Fruit fly (Drosophila melanogaster) whole organism, embryonic: ENCODE data around the gene Syx13.
A peak's percentile ranks its signal among the peaks of the same experiment; 100 is the strongest.

Experiments used
- CG10431 ChIP-seq: fragments of 200-800 bp; sonication (Bioruptor generic); optimal IDR thresholded peaks from 3 replicates; lab custom pipeline; 2018; ENCODE audit warnings: missing biosample characterization, mild to moderate bottlenecking, missing genetic modification characterization
- CG11696 ChIP-seq: fragments of 200-800 bp; sonication (Bioruptor generic); IDR thresholded peaks from 2 replicates; pipeline ENCODE4 v1.3.6; 2022; ENCODE audit warnings: missing biosample characterization, missing genetic modification characterization
- CG12236 ChIP-seq: fragments of 200-800 bp; sonication (Bioruptor generic); optimal IDR thresholded peaks from 2 replicates; lab custom pipeline; 2016; ENCODE audit warnings: missing biosample characterization, missing genetic modification characterization
- CG14965 ChIP-seq: fragments of 200-800 bp; sonication (Bioruptor generic); optimal IDR thresholded peaks from 2 replicates; lab custom pipeline; 2016; ENCODE audit warnings: missing biosample characterization, missing genetic modification characterization, borderline replicate concordance
- CG15011 ChIP-seq: fragments of 200-800 bp; sonication (Bioruptor generic); optimal IDR thresholded peaks from 3 replicates; lab custom pipeline; 2018; ENCODE audit warnings: missing biosample characterization, mild to moderate bottlenecking, missing genetic modification characterization
- CG15696 ChIP-seq: fragments of 200-800 bp; sonication (Bioruptor generic); optimal IDR thresholded peaks from 2 replicates; lab custom pipeline; 2019; ENCODE audit warnings: missing biosample characterization, mild to moderate bottlenecking, missing genetic modification characterization, moderate library complexity
- CG16863 ChIP-seq: fragments of 200-800 bp; sonication (Bioruptor generic); optimal IDR thresholded peaks from 3 replicates; lab custom pipeline; 2016; ENCODE audit warnings: missing biosample characterization, missing genetic modification characterization
- CG17612 ChIP-seq: fragments of 200-800 bp; sonication (Bioruptor generic); IDR thresholded peaks from 2 replicates; pipeline ENCODE4 v1.3.6; 2022; ENCODE audit warnings: missing biosample characterization, missing genetic modification characterization
- CG17912 ChIP-seq: fragments of 200-800 bp; sonication (Bioruptor generic); optimal IDR thresholded peaks from 2 replicates; lab custom pipeline; 2018; ENCODE audit warnings: missing biosample characterization, mild to moderate bottlenecking, missing genetic modification characterization
- CG18764 ChIP-seq: fragments of 200-800 bp; sonication (Bioruptor generic); optimal IDR thresholded peaks from 3 replicates; lab custom pipeline; 2016; ENCODE audit warnings: missing biosample characterization, missing genetic modification characterization
- CG3163 ChIP-seq: fragments of 200-800 bp; sonication (Bioruptor generic); optimal IDR thresholded peaks from 3 replicates; lab custom pipeline; 2016; ENCODE audit warnings: missing biosample characterization, missing genetic modification characterization
- CG34422 ChIP-seq: fragments of 200-800 bp; sonication (Bioruptor generic); IDR thresholded peaks from 3 replicates; pipeline ENCODE4 v1.3.6; 2022; ENCODE audit warnings: missing biosample characterization, missing genetic modification characterization
- CG3838 ChIP-seq: fragments of 200-800 bp; sonication (Bioruptor generic); optimal IDR thresholded peaks from 3 replicates; lab custom pipeline; 2016; ENCODE audit warnings: missing biosample characterization, missing genetic modification characterization
- CG4820 ChIP-seq: fragments of 200-800 bp; sonication (Bioruptor generic); optimal IDR thresholded peaks from 3 replicates; lab custom pipeline; 2016; ENCODE audit warnings: missing biosample characterization, missing genetic modification characterization
- CG5245 ChIP-seq: fragments of 200-800 bp; sonication (Bioruptor generic); optimal IDR thresholded peaks from 3 replicates; lab custom pipeline; 2016; ENCODE audit warnings: missing biosample characterization, missing genetic modification characterization
- CG6272 ChIP-seq: fragments of 200-800 bp; sonication (Bioruptor generic); IDR thresholded peaks from 2 replicates; pipeline ENCODE4 v1.3.6; 2022; ENCODE audit warnings: missing biosample characterization, missing genetic modification characterization
- CG7786 ChIP-seq: fragments of 200-800 bp; sonication (Bioruptor generic); optimal IDR thresholded peaks from 2 replicates; lab custom pipeline; 2016; ENCODE audit warnings: missing biosample characterization, missing genetic modification characterization
- CG7963 ChIP-seq: fragments of 200-800 bp; sonication (Bioruptor generic); IDR thresholded peaks from 3 replicates; pipeline ENCODE4 v1.3.6; 2022; ENCODE audit warnings: missing biosample characterization, missing genetic modification characterization; ENCODE audit not compliant: partially characterized antibody
- CG8089 ChIP-seq: fragments of 200-800 bp; sonication (Bioruptor generic); optimal IDR thresholded peaks from 3 replicates; lab custom pipeline; 2016; ENCODE audit warnings: missing biosample characterization, missing genetic modification characterization
- CG9932 ChIP-seq: fragments of 200-800 bp; sonication (Bioruptor generic); IDR thresholded peaks from 2 replicates; pipeline ENCODE4 v1.3.6; 2022; ENCODE audit warnings: missing biosample characterization, missing genetic modification characterization
- CHES-1-like ChIP-seq: fragments of 200-800 bp; sonication (Bioruptor generic); optimal IDR thresholded peaks from 2 replicates; lab custom pipeline; 2016; ENCODE audit warnings: missing biosample characterization, missing genetic modification characterization
- Dip3 ChIP-seq: fragments of 200-800 bp; sonication (Bioruptor generic); optimal IDR thresholded peaks from 3 replicates; lab custom pipeline; 2016; ENCODE audit warnings: missing biosample characterization, missing genetic modification characterization
- Hey ChIP-seq: fragments of 200-800 bp; sonication (Bioruptor generic); optimal IDR thresholded peaks from 3 replicates; lab custom pipeline; 2018; ENCODE audit warnings: missing biosample characterization, mild to moderate bottlenecking, missing genetic modification characterization
- HmgD ChIP-seq: fragments of 200-800 bp; sonication (Bioruptor generic); optimal IDR thresholded peaks from 3 replicates; lab custom pipeline; 2016; ENCODE audit warnings: missing biosample characterization, missing genetic modification characterization
- Med ChIP-seq: fragments of 200-800 bp; sonication (Bioruptor generic); peaks from one replicate; lab custom pipeline; 2016; ENCODE audit warnings: missing biosample characterization, missing genetic modification characterization, mild to moderate bottlenecking, inconsistent platforms, moderate library complexity
- Meics ChIP-seq: fragments of 200-800 bp; sonication (Bioruptor generic); optimal IDR thresholded peaks from 2 replicates; lab custom pipeline; 2017; ENCODE audit warnings: missing biosample characterization, mild to moderate bottlenecking, missing genetic modification characterization
- Side ChIP-seq: fragments of 200-800 bp; sonication (Bioruptor generic); optimal IDR thresholded peaks from 2 replicates; lab custom pipeline; 2016; ENCODE audit warnings: missing biosample characterization, missing genetic modification characterization
- Six4 ChIP-seq: fragments of 200-800 bp; sonication (Bioruptor generic); optimal IDR thresholded peaks from 2 replicates; lab custom pipeline; 2016; ENCODE audit warnings: missing biosample characterization, missing genetic modification characterization
- Stat92E ChIP-seq, 3 experiments: fragments of >200 bp in 2 of 3; fragments of 200-800 bp in 1 of 3; sonication (Bioruptor generic) in 1 of 3; optimal IDR thresholded peaks; 2 replicates each; lab custom pipeline; 2017 to 2019; ENCODE audit warnings: missing biosample characterization in 3 of 3, missing genetic modification characterization in 3 of 3, mild to moderate bottlenecking in 1 of 3, moderate library complexity in 1 of 3
- Vsx1 ChIP-seq: fragments of 200-800 bp; sonication (Bioruptor generic); optimal IDR thresholded peaks from 2 replicates; lab custom pipeline; 2017; ENCODE audit warnings: missing biosample characterization, mild to moderate bottlenecking, missing genetic modification characterization, missing genetic modification reagents
- bowl ChIP-seq: fragments of 200-800 bp; sonication (Bioruptor generic); IDR thresholded peaks from 2 replicates; pipeline ENCODE4 v1.3.6; 2022; ENCODE audit warnings: missing biosample characterization, missing genetic modification characterization
- cg ChIP-seq: fragments of 200-800 bp; sonication (Bioruptor generic); optimal IDR thresholded peaks from 3 replicates; lab custom pipeline; 2019; ENCODE audit warnings: missing biosample characterization, mild to moderate bottlenecking, missing genetic modification characterization, moderate library complexity
- dm ChIP-seq: fragments of 200-800 bp; sonication (Bioruptor generic); optimal IDR thresholded peaks from 3 replicates; lab custom pipeline; 2016; ENCODE audit warnings: missing biosample characterization, missing genetic modification characterization
- dysf ChIP-seq: fragments of 200-800 bp; sonication (Bioruptor generic); IDR thresholded peaks from 3 replicates; pipeline ENCODE4 v1.3.6; 2022; ENCODE audit warnings: missing biosample characterization, missing genetic modification characterization
- esg ChIP-seq: fragments of 200-800 bp; sonication (Bioruptor generic); conservative IDR thresholded peaks from 2 replicates; pipeline ENCODE4 v1.3.6; 2022; ENCODE audit warnings: missing biosample characterization, missing genetic modification characterization
- ewg ChIP-seq: fragments of 200-800 bp; sonication (Bioruptor generic); optimal IDR thresholded peaks from 3 replicates; lab custom pipeline; 2017; ENCODE audit warnings: mild to moderate bottlenecking, missing biosample characterization, missing genetic modification reagents, missing genetic modification characterization
- gfzf ChIP-seq: fragments of 200-800 bp; sonication (Bioruptor generic); optimal IDR thresholded peaks from 2 replicates; lab custom pipeline; 2016; ENCODE audit warnings: missing biosample characterization, mild to moderate bottlenecking, missing genetic modification characterization, moderate library complexity
- hbn ChIP-seq: fragments of 200-800 bp; sonication (Bioruptor generic); IDR thresholded peaks from 2 replicates; pipeline ENCODE4 v1.3.6; 2022; ENCODE audit warnings: missing biosample characterization, missing genetic modification characterization; ENCODE audit not compliant: partially characterized antibody
- jumu ChIP-seq: fragments of 200-800 bp; sonication (Bioruptor generic); optimal IDR thresholded peaks from 3 replicates; lab custom pipeline; 2016; ENCODE audit warnings: missing biosample characterization, missing genetic modification characterization
- klu ChIP-seq: fragments of 200-800 bp; sonication (Bioruptor generic); IDR thresholded peaks from 2 replicates; pipeline ENCODE4 v1.3.6; 2022; ENCODE audit warnings: missing biosample characterization, missing genetic modification characterization
- nerfin-1 ChIP-seq: fragments of 200-800 bp; sonication (Bioruptor generic); optimal IDR thresholded peaks from 3 replicates; lab custom pipeline; 2019; ENCODE audit warnings: missing biosample characterization, mild to moderate bottlenecking, missing genetic modification characterization, moderate library complexity
- nom ChIP-seq: fragments of 200-800 bp; sonication (Bioruptor generic); optimal IDR thresholded peaks from 2 replicates; lab custom pipeline; 2017; ENCODE audit warnings: missing biosample characterization, missing genetic modification characterization, mild to moderate bottlenecking, moderate library complexity, missing genetic modification reagents
- pho ChIP-seq: fragments of 200-800 bp; sonication (Bioruptor generic); optimal IDR thresholded peaks from 2 replicates; lab custom pipeline; 2016; ENCODE audit warnings: missing biosample characterization, missing genetic modification characterization
- so ChIP-seq: fragments of 200-800 bp; sonication (Bioruptor generic); IDR thresholded peaks from 3 replicates; pipeline ENCODE4 v1.3.6; 2022; ENCODE audit warnings: missing biosample characterization, missing genetic modification characterization
- sqz ChIP-seq: fragments of 200-800 bp; sonication (Bioruptor generic); optimal IDR thresholded peaks from 3 replicates; lab custom pipeline; 2018; ENCODE audit warnings: missing biosample characterization, mild to moderate bottlenecking, missing genetic modification characterization
- sug ChIP-seq: fragments of 200-800 bp; optimal IDR thresholded peaks from 2 replicates; lab custom pipeline; 2019; ENCODE audit warnings: missing biosample characterization, mild to moderate bottlenecking, missing genetic modification characterization, moderate library complexity
- tna ChIP-seq: fragments of 200-800 bp; sonication (Bioruptor generic); IDR thresholded peaks from 2 replicates; pipeline ENCODE4 v1.3.6; 2022; ENCODE audit warnings: missing biosample characterization, missing genetic modification characterization; ENCODE audit not compliant: partially characterized antibody

Gene Syx13

DNA sequence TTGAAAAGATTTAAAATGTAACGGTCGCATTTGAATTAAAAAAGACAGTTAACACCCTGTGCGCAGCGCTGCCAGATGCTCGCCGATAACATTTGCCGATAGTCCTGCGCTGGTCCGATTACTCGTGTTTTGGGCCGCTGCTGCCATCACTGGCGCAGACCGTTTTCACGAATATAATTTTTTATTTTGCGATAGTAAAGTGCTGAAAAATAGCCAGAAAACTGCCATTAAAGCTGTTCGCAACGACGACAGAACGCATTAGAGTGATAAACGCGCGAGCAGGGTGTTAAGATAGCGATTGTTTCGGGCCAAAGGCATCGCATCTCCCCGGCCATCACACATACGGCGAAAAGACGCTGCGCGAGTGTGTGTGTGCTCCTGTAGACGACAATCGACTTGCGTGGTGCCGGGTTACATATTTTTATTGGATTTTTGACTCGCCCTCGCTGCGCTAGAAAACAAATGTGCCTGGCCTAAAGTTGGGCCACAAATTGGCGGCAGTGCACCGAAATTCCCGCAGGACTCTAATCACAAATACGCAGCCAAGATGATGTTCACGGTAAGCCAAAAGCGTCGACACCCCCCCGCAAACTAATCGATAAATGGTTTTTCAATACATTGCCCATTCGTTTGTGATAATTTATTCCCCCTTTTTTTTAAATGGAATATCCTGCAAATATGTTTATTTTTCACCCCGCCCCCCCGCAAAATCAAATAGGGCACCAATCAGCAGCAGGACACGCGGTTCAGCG lies 7.4 kb upstream of the Syx13 start, which contains the start of gene Srrm1 (continued):
- no peak for TF ChIP-seq Stat92E (GFP tag; optimal IDR thresholded peaks at IDR 0.05; lab: Kevin White, UChicago)
- peak; percentile 38 for TF ChIP-seq CG3163 (GFP tag; lab: Kevin White, UChicago)
- 0 out of 3 replicates have a peak, but pooled peaks have one; percentile 16 for TF ChIP-seq dysf (GFP tag; lab: Robert Waterston, UW)
- peak; percentile 68 for TF ChIP-seq dm (GFP tag; lab: Kevin White, UChicago)
- peak; percentile 90 for TF ChIP-seq cg (GFP tag; lab: Kevin White, UChicago)
- TF ChIP-seq Hey = no peak
- TF ChIP-seq Dip3 (GFP tag; lab: Kevin White, UChicago) = peak; percentile 38
- peak; percentile 67 for TF ChIP-seq pho
- no peak for TF ChIP-seq nom
- peak; percentile 71 for TF ChIP-seq CG9932 (GFP tag; lab: Robert Waterston, UW)
- TF ChIP-seq so = 0 out of 3 replicates have a peak, but pooled peaks have one; percentile 64
- TF ChIP-seq CG4820 (GFP tag; lab: Kevin White, UChicago) = peak; percentile 21
- no peak for TF ChIP-seq CG15696 (tag; lab: Kevin White, UChicago)
- TF ChIP-seq klu (GFP tag; lab: Robert Waterston, UW) = no peak
- TF ChIP-seq Meics (GFP tag; lab: Kevin White, UChicago) = no peak
- TF ChIP-seq nerfin-1 (tag; lab: Kevin White, UChicago) = no peak
- TF ChIP-seq CG10431 (GFP tag; lab: Kevin White, UChicago) = no peak
- TF ChIP-seq Side (GFP tag; lab: Kevin White, UChicago) = peak; percentile 41
- TF ChIP-seq sug = peak; percentile 83
- peak; percentile 82 for TF ChIP-seq CHES-1-like (GFP tag; lab: Kevin White, UChicago)
- peak; percentile 24 for TF ChIP-seq CG18764 (GFP tag; lab: Kevin White, UChicago)
- TF ChIP-seq Vsx1 = no peak
- TF ChIP-seq CG34422 (GFP tag; lab: Robert Waterston, UW) = peak; percentile 54; the same call in 2 of the 3 replicates
- no peak for TF ChIP-seq CG17612
- TF ChIP-seq CG11696 (GFP tag; lab: Robert Waterston, UW) = no peak
- peak; percentile 80 for TF ChIP-seq ewg (GFP tag; lab: Kevin White, UChicago)
- TF ChIP-seq CG12236 = no peak
- no peak for TF ChIP-seq CG15011 (GFP tag; lab: Kevin White, UChicago)
- TF ChIP-seq gfzf = peak; percentile 32
- TF ChIP-seq CG5245 (GFP tag; lab: Kevin White, UChicago) = peak; percentile 4
- peak; percentile 42 for TF ChIP-seq CG7786 (GFP tag; lab: Kevin White, UChicago)
- TF ChIP-seq Six4 = no peak
- no peak for TF ChIP-seq esg (GFP tag; lab: Robert Waterston, UW)
- TF ChIP-seq CG3838 = no peak
- TF ChIP-seq tna (GFP tag; lab: Robert Waterston, UW) = peak; percentile 85
- no peak for TF ChIP-seq CG17912 (GFP tag; lab: Kevin White, UChicago)
- peak; percentile 6 for TF ChIP-seq CG16863 (GFP tag; lab: Kevin White, UChicago)
- no peak for TF ChIP-seq sqz (GFP tag; lab: Kevin White, UChicago)
- TF ChIP-seq CG7963 = peak; percentile 86
- peak; percentile 35 for TF ChIP-seq CG6272
- no peak for TF ChIP-seq CG8089 (GFP tag; lab: Kevin White, UChicago)
- no peak for TF ChIP-seq CG14965 (GFP tag; lab: Kevin White, UChicago)
- TF ChIP-seq Med (GFP tag; lab: Kevin White, UChicago) = peak; percentile 94
- TF ChIP-seq HmgD (GFP tag; lab: Kevin White, UChicago) = peak; percentile 30
- TF ChIP-seq hbn (GFP tag; lab: Robert Waterston, UW) = peak; percentile 87
- no peak for TF ChIP-seq bowl (GFP tag; lab: Robert Waterston, UW)
- TF ChIP-seq jumu (GFP tag; lab: Kevin White, UChicago) = peak; percentile 50
